Fruit fly (Drosophila melanogaster): ENCODE data around the gene Taf9.

Taf9 gene

dm6 chrX:17844623-17845022, 2.7 kb downstream of the Taf9 start, which contains the start of the genes CG8142 and Ucp4A (continued):
- TF ChIP-seq hkb (optimal IDR thresholded peaks at IDR 0.05): peak; percentile 54
- TF ChIP-seq hkb (GFP tag; IDR thresholded peaks at IDR 0.05): peak; percentile 89
- TF ChIP-seq chinmo (GFP tag; IDR thresholded peaks at IDR 0.05; ENCODE audit: partially characterized antibody): 0 out of 4 replicates have a peak, but pooled peaks have one; percentile 52
- TF ChIP-seq B-H1 (GFP tag; IDR thresholded peaks at IDR 0.05): peak; percentile 94
- TF ChIP-seq CG6683 (GFP tag; optimal IDR thresholded peaks at IDR 0.05): peak; percentile 81
- TF ChIP-seq ase (GFP tag; IDR thresholded peaks at IDR 0.05): peak; percentile 93
- no peak for TF ChIP-seq CG15479 (GFP tag; optimal IDR thresholded peaks at IDR 0.05)
- peak in 1 of 2 experiments; percentile 61 for TF ChIP-seq crp (GFP tag; optimal IDR thresholded peaks at IDR 0.05)
- TF ChIP-seq D19A (tag; optimal IDR thresholded peaks at IDR 0.05): peak; percentile 85
- peak; percentile 88 for TF ChIP-seq CG10267 (tag; optimal IDR thresholded peaks at IDR 0.05)
- peak; percentile 80 for TF ChIP-seq CG10321 (GFP tag; IDR thresholded peaks at IDR 0.05)
- 0 out of 3 replicates have a peak, but pooled peaks have one; percentile 14 for TF ChIP-seq Opbp (GFP tag; IDR thresholded peaks at IDR 0.05; ENCODE audit: partially characterized antibody)
- peak; percentile 21 for TF ChIP-seq Sry-δ (GFP tag; optimal IDR thresholded peaks at IDR 0.05)
- TF ChIP-seq cwo (GFP tag; optimal IDR thresholded peaks at IDR 0.05): peak; percentile 81
- peak; percentile 93 for TF ChIP-seq CG17359 (tag; optimal IDR thresholded peaks at IDR 0.05)
- peak; percentile 35 for TF ChIP-seq gro (GFP tag; optimal IDR thresholded peaks at IDR 0.05)
- peak; percentile 89 for TF ChIP-seq Max (GFP tag; optimal IDR thresholded peaks at IDR 0.05)
- TF ChIP-seq Optix (GFP tag; IDR thresholded peaks at IDR 0.05): peak; percentile 91
- TF ChIP-seq phol (tag; optimal IDR thresholded peaks at IDR 0.05): peak; percentile 95
- TF ChIP-seq shn (GFP tag; optimal IDR thresholded peaks at IDR 0.05): peak; percentile 20
- TF ChIP-seq H2.0 (GFP tag; IDR thresholded peaks at IDR 0.05): peak; percentile 96
- TF ChIP-seq CG11504 (tag; optimal IDR thresholded peaks at IDR 0.05): peak; percentile 91
- TF ChIP-seq CG15601 (tag; optimal IDR thresholded peaks at IDR 0.05): peak; percentile 90
- TF ChIP-seq CG13624 (GFP tag; optimal IDR thresholded peaks at IDR 0.05): peak; percentile 48
- peak; percentile 96 for TF ChIP-seq E2f1 (GFP tag; IDR thresholded peaks at IDR 0.05)
- TF ChIP-seq CG12299 (tag; optimal IDR thresholded peaks at IDR 0.05): peak; percentile 82
- TF ChIP-seq Hr39 (optimal IDR thresholded peaks at IDR 0.05): no peak
- peak; percentile 83 for TF ChIP-seq nom (GFP tag; optimal IDR thresholded peaks at IDR 0.05)
- peak; percentile 65 for TF ChIP-seq ab (GFP tag; optimal IDR thresholded peaks at IDR 0.05)
- peak in 1 of 2 experiments; percentile 7 for TF ChIP-seq tll (GFP tag; optimal IDR thresholded peaks at IDR 0.05)
- TF ChIP-seq CG8388 (GFP tag; optimal IDR thresholded peaks at IDR 0.05): peak; percentile 84
- peak; percentile 69 for TF ChIP-seq CG18011 (GFP tag; optimal IDR thresholded peaks at IDR 0.05)
- TF ChIP-seq sens-2 (GFP tag; IDR thresholded peaks at IDR 0.05): peak; percentile 87
- peak; percentile 73 to 90 for TF ChIP-seq dpn (GFP tag; optimal IDR thresholded peaks at IDR 0.05)
- peak; percentile 73 for TF ChIP-seq MTF-1 (GFP tag; optimal IDR thresholded peaks at IDR 0.05; ENCODE audit: borderline replicate concordance)
- TF ChIP-seq sc (optimal IDR thresholded peaks at IDR 0.05): no peak
- TF ChIP-seq sc (GFP tag; optimal IDR thresholded peaks at IDR 0.05): peak; percentile 79
- TF ChIP-seq CG2199 (GFP tag; IDR thresholded peaks at IDR 0.05): peak; percentile 79; the same call in 1 of the 3 replicates
- peak; percentile 89 for TF ChIP-seq CG1233 (GFP tag; optimal IDR thresholded peaks at IDR 0.05)
- peak; percentile 98 for TF ChIP-seq CG3847 (GFP tag; IDR thresholded peaks at IDR 0.05)
- peak; percentile 93 for TF ChIP-seq klu (GFP tag; IDR thresholded peaks at IDR 0.05)
- TF ChIP-seq CG7928 (GFP tag; optimal IDR thresholded peaks at IDR 0.05): peak; percentile 60
- TF ChIP-seq Meics (GFP tag; optimal IDR thresholded peaks at IDR 0.05): peak; percentile 92
- TF ChIP-seq E2f2 (GFP tag; IDR thresholded peaks at IDR 0.05): peak; percentile 86
- peak; percentile 82 for TF ChIP-seq CG18476 (GFP tag; optimal IDR thresholded peaks at IDR 0.05)
- peak; percentile 76 for TF ChIP-seq CG4360 (GFP tag; IDR thresholded peaks at IDR 0.05)
- peak; percentile 87 for TF ChIP-seq Lim3 (GFP tag; IDR thresholded peaks at IDR 0.05)
- peak; percentile 22 for TF ChIP-seq Atf3 (GFP tag; optimal IDR thresholded peaks at IDR 0.05)
- 0 out of 4 replicates have a peak, but pooled peaks have one; percentile 40 for TF ChIP-seq Dll (GFP tag; IDR thresholded peaks at IDR 0.05; ENCODE audit: partially characterized antibody)
- no peak for TF ChIP-seq her (GFP tag; optimal IDR thresholded peaks at IDR 0.05)

Measured in whole organism, embryonic.